Worm (Caenorhabditis elegans) whole organism, L2 larva: Measurements from ENCODE around the gene F55A4.7.

ENCODE experiments used
- F13H6.1 ChIP-seq: sonication (generic microtip); optimal IDR thresholded peaks from 2 replicates; lab custom pipeline; 2016; ENCODE audit warnings: missing genetic modification characterization, missing compliant biosample characterization
- R02D3.7 ChIP-seq: fragments of 150-350 bp; optimal IDR thresholded peaks from 2 replicates; lab custom pipeline; 2014; ENCODE audit warnings: missing biosample characterization, missing genetic modification characterization
- aly-2 ChIP-seq: fragments of 150-350 bp; optimal IDR thresholded peaks from 2 replicates; lab custom pipeline; 2014; ENCODE audit warnings: missing biosample characterization, missing genetic modification characterization
- ceh-82 ChIP-seq: fragments of 150-350 bp; optimal IDR thresholded peaks from 2 replicates; lab custom pipeline; 2014; ENCODE audit warnings: missing biosample characterization, missing genetic modification characterization

ce11 chrX:1080549-1080948 is 42.3 kb upstream of the F55A4.7 start, which contains the start of gene pfn-3:
- no peak for TF ChIP-seq F13H6.1 (tag; lab: Kevin White, UChicago)
- TF ChIP-seq R02D3.7, result no peak
- no peak for TF ChIP-seq ceh-82 (tag; lab: Kevin White, UChicago)
- no peak for TF ChIP-seq aly-2
